Fruit fly (Drosophila melanogaster): Measurements from ENCODE around the gene CG6656.

CG6656 gene

DNA sequence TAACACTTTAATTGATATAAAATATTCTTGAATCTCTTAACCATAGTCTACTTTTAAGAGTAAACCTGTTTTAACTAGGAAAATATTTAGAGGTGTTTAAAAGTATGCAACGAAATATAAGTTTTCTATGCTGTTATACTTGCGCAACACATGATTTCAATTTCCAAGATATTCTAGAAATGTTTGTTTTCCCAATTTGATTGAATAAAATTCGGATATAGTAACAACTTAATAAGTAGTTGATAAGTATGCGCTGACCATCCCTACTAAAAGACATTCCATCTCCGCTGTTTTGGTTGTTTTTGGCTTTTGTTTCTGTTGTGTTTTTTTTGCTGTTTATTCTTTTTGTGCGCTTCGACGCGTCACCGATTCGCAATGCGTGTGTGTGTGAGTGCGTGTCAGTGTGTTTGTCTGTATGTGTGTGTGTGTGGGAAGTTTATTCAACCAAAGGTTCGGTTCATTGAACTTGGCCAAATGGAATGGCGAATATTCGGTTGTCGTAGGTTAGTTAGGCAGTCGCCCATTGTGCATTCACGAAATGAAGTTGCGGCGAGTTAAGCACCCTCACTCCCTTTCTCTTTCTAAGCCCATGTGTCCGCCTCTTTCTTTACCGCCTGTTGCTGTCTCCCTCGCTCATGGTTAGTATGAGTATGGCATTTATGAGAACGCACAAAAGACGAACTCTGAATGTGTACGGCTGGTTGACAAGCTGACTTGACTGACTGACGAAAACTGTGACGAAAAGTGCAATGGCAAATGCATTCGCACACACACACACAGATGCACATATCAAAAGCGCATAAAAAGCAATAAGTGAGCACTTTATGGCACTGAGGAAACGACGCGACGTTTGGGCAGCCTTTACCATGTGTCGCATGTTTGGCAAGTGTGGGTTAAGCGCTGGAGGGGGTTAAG is 21.1 kb downstream of the CG6656 start:
- peak; percentile 25 for TF ChIP-seq noc (tag; optimal IDR thresholded peaks at IDR 0.05)

dm6 chr3R:21897565-21897964 is 22.5 kb downstream of the CG6656 start:
- TF ChIP-seq noc (tag; optimal IDR thresholded peaks at IDR 0.05): no peak

- no peak for TF ChIP-seq noc (tag; optimal IDR thresholded peaks at IDR 0.05)
Observed at dm6 chr3R:21898758-21899157, 23.7 kb downstream of the CG6656 start.

DNA sequence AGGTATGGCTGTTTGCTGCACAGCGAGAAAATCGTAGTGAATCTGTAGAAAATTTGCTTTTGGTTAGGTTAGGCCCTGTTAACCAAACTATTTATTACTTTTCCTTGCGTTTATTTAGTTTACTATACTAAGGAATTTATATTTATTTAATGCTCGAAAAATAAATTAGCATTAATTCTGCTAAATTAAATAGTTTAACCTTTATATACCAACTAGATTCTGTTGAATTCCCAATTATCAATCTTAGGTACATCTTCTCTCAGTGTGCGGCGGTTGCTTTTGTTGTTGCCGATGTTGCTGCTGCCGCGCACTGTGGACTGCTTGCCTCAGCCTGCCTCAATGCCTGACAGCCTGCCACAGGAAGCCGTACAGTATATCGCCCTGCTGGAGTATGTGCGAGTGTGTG is 24.1 kb downstream of the CG6656 start:
- no peak for TF ChIP-seq noc (tag; optimal IDR thresholded peaks at IDR 0.05)

- TF ChIP-seq noc (tag; optimal IDR thresholded peaks at IDR 0.05): no peak
Observed at dm6 chr3R:21904345-21904744, 29.3 kb downstream of the CG6656 start.

DNA sequence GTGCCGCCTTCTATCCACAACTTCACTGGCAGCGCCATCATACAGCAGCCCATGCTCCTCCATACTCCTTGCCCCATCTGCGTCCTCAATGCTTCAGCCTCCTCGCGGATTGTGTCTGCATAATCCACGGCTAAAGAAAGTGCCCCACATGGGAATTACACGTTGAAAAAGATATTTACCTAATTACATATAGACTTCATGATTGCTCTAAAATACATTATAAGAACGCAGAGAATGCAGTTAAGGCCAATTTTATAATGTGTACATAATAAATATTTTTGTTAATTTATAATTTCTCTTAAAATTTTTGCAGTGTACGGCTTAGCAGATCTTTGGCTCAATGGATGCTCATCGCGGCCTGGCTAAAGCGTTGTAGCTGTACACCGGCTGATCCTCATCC is 30.5 kb downstream of the CG6656 start:
- no peak for TF ChIP-seq noc (tag; optimal IDR thresholded peaks at IDR 0.05)

DNA sequence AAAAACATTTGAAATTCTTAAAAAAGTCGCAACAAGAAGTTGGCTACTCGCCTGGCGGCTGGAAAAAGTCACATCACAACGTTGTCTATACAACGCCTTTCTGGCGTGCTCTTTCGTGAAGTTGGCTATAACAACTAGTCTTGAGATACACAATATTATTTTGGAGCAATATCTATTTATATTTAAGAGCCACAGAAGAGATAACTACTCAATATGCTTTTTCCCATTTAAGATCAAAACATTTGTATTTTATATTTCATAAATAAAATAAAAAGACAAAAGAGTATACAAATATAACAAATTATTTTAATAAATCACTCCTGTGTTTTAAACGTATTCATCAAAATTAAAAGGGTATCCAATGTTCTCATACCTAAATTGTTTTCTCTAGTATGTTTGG is 31.8 kb downstream of the CG6656 start:
- no peak for TF ChIP-seq noc (tag; optimal IDR thresholded peaks at IDR 0.05)

DNA sequence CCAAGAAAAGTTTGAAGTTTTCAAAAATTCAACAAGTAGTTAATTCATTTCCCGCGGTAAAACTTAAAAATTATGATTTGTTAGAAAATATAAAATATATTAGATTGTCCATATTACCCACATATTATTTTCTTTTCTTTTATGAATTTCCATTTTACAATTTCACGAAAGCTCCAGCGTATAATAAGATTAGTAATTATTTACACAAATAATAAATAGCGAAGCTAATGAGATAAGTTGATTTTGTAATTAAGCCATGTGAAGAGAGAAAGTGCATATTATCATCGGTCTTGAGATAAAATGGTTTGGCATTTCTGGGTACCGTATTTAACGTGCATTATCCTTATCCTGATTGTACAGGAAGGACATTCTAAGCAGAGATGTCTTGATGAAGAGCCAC is 36.4 kb downstream of the CG6656 start, which contains the start of gene Qsox3:
TSS of gene Qsox3 (plus strand) at position 301 of the 400 bp plus-strand sequence.
- TF ChIP-seq noc (tag; optimal IDR thresholded peaks at IDR 0.05): no peak

DNA sequence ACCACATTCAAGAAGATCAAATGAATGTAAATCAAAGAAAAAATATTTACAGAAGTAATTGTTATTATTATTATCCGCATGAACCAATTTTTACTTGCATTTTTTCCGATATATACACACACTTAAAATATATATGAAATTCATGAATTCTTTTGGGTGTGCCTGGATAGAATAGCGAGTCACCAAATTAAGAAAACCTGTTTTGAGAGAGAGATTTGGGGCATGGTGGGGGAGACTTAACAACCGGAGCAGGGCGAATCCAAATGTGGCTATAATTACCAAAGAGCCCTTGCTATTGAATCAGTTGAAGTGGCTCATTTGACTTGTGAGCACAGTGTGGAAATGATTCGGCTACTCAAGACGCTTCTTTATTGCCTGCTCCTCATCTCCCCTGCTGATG is 38.4 kb downstream of the CG6656 start, which contains the start of gene Qsox2:
TSS of gene Qsox2 (plus strand) at position 301 of the 400 bp plus-strand sequence.
- TF ChIP-seq noc (tag; optimal IDR thresholded peaks at IDR 0.05): no peak

DNA sequence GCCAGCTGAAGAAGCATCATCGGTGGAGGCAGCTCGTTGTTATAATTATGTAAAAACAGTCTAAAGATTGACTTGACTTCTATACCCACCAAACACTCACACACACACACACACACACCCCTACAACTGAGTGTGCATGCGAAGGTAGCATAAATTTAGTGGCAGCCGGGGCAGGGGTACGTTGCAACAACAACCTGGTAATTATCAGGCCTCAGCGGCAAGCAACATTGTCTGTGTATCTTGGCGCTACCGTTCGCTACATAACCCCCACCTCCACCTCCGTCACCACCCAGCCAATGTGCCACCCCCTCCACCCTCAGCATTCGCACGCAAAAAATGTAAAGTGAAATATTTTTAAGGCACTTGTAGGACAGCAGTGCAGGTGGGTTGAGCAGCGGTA is 41.9 kb downstream of the CG6656 start:
- TF ChIP-seq noc (tag; optimal IDR thresholded peaks at IDR 0.05): no peak

- no peak for TF ChIP-seq noc (tag; optimal IDR thresholded peaks at IDR 0.05)
Observed at dm6 chr3R:21920495-21920894, 45.4 kb downstream of the CG6656 start.

dm6 chr3R:21921363-21922208 is 46.5 kb downstream of the CG6656 start:
- TF ChIP-seq noc (tag; optimal IDR thresholded peaks at IDR 0.05): no peak

DNA sequence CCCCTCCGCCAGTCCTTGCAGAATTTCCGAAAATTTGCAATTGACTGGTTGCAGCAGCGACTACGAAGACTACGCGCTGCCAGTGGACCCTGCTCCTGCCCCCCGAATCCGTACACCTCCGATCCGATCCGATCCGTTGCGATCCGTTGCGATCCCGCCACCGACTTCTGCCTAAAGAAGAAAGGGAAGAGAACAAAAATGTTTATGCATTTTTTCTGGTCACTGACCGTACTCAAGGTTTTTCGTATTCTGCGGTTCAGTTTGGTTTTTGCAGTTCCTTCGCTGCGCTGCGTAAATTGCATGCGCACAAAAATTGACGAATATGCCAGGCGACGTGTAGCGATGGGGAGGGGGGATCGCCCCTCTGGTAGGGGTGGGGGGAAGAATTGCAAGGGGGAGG is 47.2 kb downstream of the CG6656 start:
- no peak for TF ChIP-seq noc (tag; optimal IDR thresholded peaks at IDR 0.05)

DNA sequence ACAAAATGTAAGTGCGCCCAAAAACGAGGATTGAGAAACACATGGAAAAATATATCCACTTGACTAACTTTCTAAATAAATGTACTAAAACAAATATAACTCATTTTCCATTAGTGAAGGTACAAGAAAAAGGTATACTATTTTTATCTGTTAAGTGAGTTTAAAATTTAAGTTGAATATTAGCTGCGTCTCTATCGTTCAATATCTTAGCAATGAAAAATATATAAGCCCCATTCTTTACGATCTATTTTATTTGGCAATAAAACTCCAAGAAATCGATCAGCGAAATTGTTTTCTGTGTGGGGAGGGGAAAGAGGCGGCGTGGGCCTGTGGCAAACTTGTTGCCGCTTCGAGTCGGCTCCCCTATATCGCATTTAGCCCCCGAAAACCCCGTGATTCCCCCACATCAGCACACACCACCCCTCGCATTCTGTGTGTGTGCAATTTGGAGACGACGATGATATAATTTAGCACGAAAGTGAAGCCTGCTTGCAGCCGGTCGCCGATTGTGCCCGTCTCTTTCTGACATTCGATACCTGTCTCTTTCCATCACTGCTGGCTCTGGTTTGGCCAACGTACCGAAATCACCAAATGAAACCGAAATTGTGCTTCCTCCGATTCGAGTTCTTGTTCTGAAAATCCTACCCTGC is 47.7 kb downstream of the CG6656 start:
- TF ChIP-seq noc (tag; optimal IDR thresholded peaks at IDR 0.05): no peak

dm6 chr3R:21923742-21924141 is 48.6 kb downstream of the CG6656 start:
- no peak for TF ChIP-seq noc (tag; optimal IDR thresholded peaks at IDR 0.05)
